Worm (Caenorhabditis elegans): Measurements from ENCODE around the gene F15H10.5.

- no peak for TF ChIP-seq him-1 (tag; optimal IDR thresholded peaks at IDR 0.05)
- no peak for TF ChIP-seq dao-5 (tag; optimal IDR thresholded peaks at IDR 0.05)
Observed at ce11 chrV:10421802-10422201, 2.9 kb upstream of the F15H10.5 start, which contains the start of gene col-13.

Data from whole organism, L4/young adult.